Fruit fly (Drosophila melanogaster) whole organism, embryonic: Measurements from ENCODE around the gene CG42536.

Experiments used
- Adf1 ChIP-seq: fragments of 200-800 bp; sonication (Bioruptor generic); IDR thresholded peaks from 2 replicates; pipeline ENCODE4 v1.3.6; 2022; ENCODE audit warnings: missing biosample characterization, missing genetic modification characterization
- CG10147 ChIP-seq: fragments of 200-800 bp; sonication (Bioruptor generic); optimal IDR thresholded peaks from 2 replicates; lab custom pipeline; 2019; ENCODE audit warnings: missing biosample characterization, mild to moderate bottlenecking, missing genetic modification characterization, moderate library complexity
- CG11504 ChIP-seq: fragments of 200-800 bp; sonication (Bioruptor generic); optimal IDR thresholded peaks from 3 replicates; lab custom pipeline; 2019; ENCODE audit warnings: missing biosample characterization, mild to moderate bottlenecking, missing genetic modification characterization, moderate library complexity
- CG12299 ChIP-seq: fragments of 200-800 bp; sonication (Bioruptor generic); optimal IDR thresholded peaks from 2 replicates; lab custom pipeline; 2018; ENCODE audit warnings: missing biosample characterization, mild to moderate bottlenecking, missing genetic modification characterization
- CG13296 ChIP-seq: fragments of 200-800 bp; sonication (Bioruptor generic); optimal IDR thresholded peaks from 3 replicates; lab custom pipeline; 2018; ENCODE audit warnings: missing biosample characterization, mild to moderate bottlenecking, missing genetic modification characterization
- CG13894 ChIP-seq: fragments of 200-800 bp; sonication (Bioruptor generic); optimal IDR thresholded peaks from 3 replicates; lab custom pipeline; 2018; ENCODE audit warnings: missing biosample characterization, mild to moderate bottlenecking, missing genetic modification characterization, moderate library complexity
- CG14860 ChIP-seq: fragments of 200-800 bp; sonication (Bioruptor generic); IDR thresholded peaks from 3 replicates; pipeline ENCODE4 v1.3.6; 2022; ENCODE audit warnings: missing biosample characterization, missing genetic modification characterization; ENCODE audit not compliant: partially characterized antibody
- CG15269 ChIP-seq: fragments of 200-800 bp; sonication (Bioruptor generic); optimal IDR thresholded peaks from 2 replicates; lab custom pipeline; 2018; ENCODE audit warnings: missing biosample characterization, mild to moderate bottlenecking, missing genetic modification characterization, moderate library complexity
- CG17802 ChIP-seq: fragments of 200-800 bp; sonication (Bioruptor generic); optimal IDR thresholded peaks from 2 replicates; lab custom pipeline; 2018; ENCODE audit warnings: missing biosample characterization, mild to moderate bottlenecking, missing genetic modification characterization, moderate library complexity
- CG17912 ChIP-seq: fragments of 200-800 bp; sonication (Bioruptor generic); optimal IDR thresholded peaks from 2 replicates; lab custom pipeline; 2018; ENCODE audit warnings: missing biosample characterization, mild to moderate bottlenecking, missing genetic modification characterization
- CG1792 ChIP-seq: fragments of 200-800 bp; sonication (Bioruptor generic); optimal IDR thresholded peaks from 2 replicates; lab custom pipeline; 2016; ENCODE audit warnings: missing biosample characterization, missing genetic modification characterization
- CG18599 ChIP-seq: fragments of 200-800 bp; sonication (Bioruptor generic); optimal IDR thresholded peaks from 3 replicates; lab custom pipeline; 2017; ENCODE audit warnings: missing biosample characterization, missing genetic modification characterization, mild to moderate bottlenecking, moderate library complexity, missing genetic modification reagents
- CG2120 ChIP-seq: fragments of 200-800 bp; sonication (Bioruptor generic); optimal IDR thresholded peaks from 3 replicates; lab custom pipeline; 2016; ENCODE audit warnings: missing biosample characterization, missing genetic modification characterization
- CG3281 ChIP-seq: fragments of 200-800 bp; sonication (Bioruptor generic); optimal IDR thresholded peaks from 3 replicates; lab custom pipeline; 2017; ENCODE audit warnings: missing biosample characterization, mild to moderate bottlenecking, missing genetic modification characterization
- CG3847 ChIP-seq: fragments of 200-800 bp; sonication (Bioruptor generic); IDR thresholded peaks from 2 replicates; pipeline ENCODE4 v1.3.6; 2022; ENCODE audit warnings: missing biosample characterization, missing genetic modification characterization
- Fer1 ChIP-seq: fragments of 200-800 bp; sonication (Bioruptor generic); optimal IDR thresholded peaks from 2 replicates; lab custom pipeline; 2017; ENCODE audit warnings: missing biosample characterization, mild to moderate bottlenecking, missing genetic modification characterization
- Fer3 ChIP-seq: fragments of 200-800 bp; sonication (Bioruptor generic); optimal IDR thresholded peaks from 2 replicates; lab custom pipeline; 2018; ENCODE audit warnings: missing biosample characterization, mild to moderate bottlenecking, missing genetic modification characterization, moderate library complexity
- H2.0 ChIP-seq: fragments of 200-800 bp; sonication (Bioruptor generic); IDR thresholded peaks from 2 replicates; pipeline ENCODE4 v1.3.6; 2022; ENCODE audit warnings: missing biosample characterization, missing genetic modification characterization
- HLH3B ChIP-seq: fragments of 200-800 bp; sonication (Bioruptor generic); IDR thresholded peaks from 2 replicates; pipeline ENCODE4 v1.3.6; 2022; ENCODE audit warnings: missing biosample characterization, missing genetic modification characterization
- HLH54F ChIP-seq: fragments of 200-800 bp; sonication (Bioruptor generic); optimal IDR thresholded peaks from 3 replicates; lab custom pipeline; 2016; ENCODE audit warnings: missing biosample characterization, missing genetic modification characterization
- Hand ChIP-seq: fragments of 200-800 bp; sonication (Bioruptor generic); optimal IDR thresholded peaks from 2 replicates; lab custom pipeline; 2017; ENCODE audit warnings: mild to moderate bottlenecking, missing biosample characterization, missing genetic modification reagents, missing genetic modification characterization
- Hmr ChIP-seq: fragments of 200-800 bp; sonication (Bioruptor generic); optimal IDR thresholded peaks from 3 replicates; lab custom pipeline; 2017; ENCODE audit warnings: mild to moderate bottlenecking, missing biosample characterization, missing genetic modification reagents, missing genetic modification characterization
- Med ChIP-seq: fragments of 200-800 bp; sonication (Bioruptor generic); peaks from one replicate; lab custom pipeline; 2016; ENCODE audit warnings: missing biosample characterization, missing genetic modification characterization, mild to moderate bottlenecking, inconsistent platforms, moderate library complexity
- Rx ChIP-seq: fragments of 200-800 bp; sonication (Bioruptor generic); IDR thresholded peaks from 2 replicates; pipeline ENCODE4 v1.3.6; 2022; ENCODE audit warnings: missing biosample characterization, missing genetic modification characterization
- chif ChIP-seq, 2 experiments: fragments of 200-800 bp; sonication (Bioruptor generic); optimal IDR thresholded peaks; 3 replicates each; lab custom pipeline; 2016; ENCODE audit warnings: missing biosample characterization in 2 of 2, missing genetic modification characterization in 2 of 2
- ci ChIP-seq: fragments of 200-800 bp; sonication (Bioruptor generic); IDR thresholded peaks from 3 replicates; pipeline ENCODE4 v1.3.6; 2022; ENCODE audit warnings: missing biosample characterization, missing genetic modification characterization
- cwo ChIP-seq: fragments of 200-800 bp; sonication (Bioruptor generic); optimal IDR thresholded peaks from 3 replicates; lab custom pipeline; 2017; ENCODE audit warnings: missing biosample characterization, missing genetic modification characterization, mild to moderate bottlenecking, moderate library complexity, missing genetic modification reagents
- dmrt99B ChIP-seq: fragments of 200-800 bp; sonication (Bioruptor generic); optimal IDR thresholded peaks from 2 replicates; lab custom pipeline; 2018; ENCODE audit warnings: missing biosample characterization, mild to moderate bottlenecking, missing genetic modification characterization, moderate library complexity
- eyg ChIP-seq: fragments of 200-800 bp; sonication (Bioruptor generic); optimal IDR thresholded peaks from 3 replicates; lab custom pipeline; 2016; ENCODE audit warnings: missing biosample characterization, missing genetic modification characterization
- gem ChIP-seq: fragments of 200-800 bp; sonication (Bioruptor generic); optimal IDR thresholded peaks from 2 replicates; lab custom pipeline; 2019; ENCODE audit warnings: missing biosample characterization, mild to moderate bottlenecking, missing genetic modification characterization, moderate library complexity
- grau ChIP-seq: fragments of 200-800 bp; optimal IDR thresholded peaks from 3 replicates; lab custom pipeline; 2019; ENCODE audit warnings: missing biosample characterization, mild to moderate bottlenecking, missing genetic modification characterization, moderate library complexity
- gsb-n ChIP-seq: fragments of 200-800 bp; sonication (Bioruptor generic); optimal IDR thresholded peaks from 3 replicates; lab custom pipeline; 2018; ENCODE audit warnings: missing biosample characterization, mild to moderate bottlenecking, missing genetic modification characterization
- gt ChIP-seq: fragments of 200-800 bp; sonication (Bioruptor generic); IDR thresholded peaks from 2 replicates; pipeline ENCODE4 v1.3.6; 2022; ENCODE audit warnings: missing biosample characterization, missing genetic modification characterization
- h ChIP-seq: fragments of >200 bp; optimal IDR thresholded peaks from 2 replicates; lab custom pipeline; 2017
- hkb ChIP-seq, 2 experiments: fragments of 200-800 bp in 1 of 2; fragments of >200 bp in 1 of 2; sonication (Bioruptor generic) in 1 of 2; IDR thresholded peaks in 1 of 2; optimal IDR thresholded peaks in 1 of 2; 2 replicates each; pipeline versions ENCODE4 v1.3.6 to Lab custom; 2017 to 2022; ENCODE audit warnings: missing biosample characterization in 1 of 2, missing genetic modification characterization in 1 of 2
- ind ChIP-seq: fragments of 200-800 bp; sonication (Bioruptor generic); optimal IDR thresholded peaks from 3 replicates; lab custom pipeline; 2016; ENCODE audit warnings: missing biosample characterization, missing genetic modification characterization
- inv ChIP-seq: fragments of 200-800 bp; sonication (Bioruptor generic); IDR thresholded peaks from 2 replicates; pipeline ENCODE4 v1.3.6; 2022; ENCODE audit warnings: missing biosample characterization, missing genetic modification characterization; ENCODE audit not compliant: partially characterized antibody
- jigr1 ChIP-seq: fragments of 200-800 bp; sonication (Bioruptor generic); IDR thresholded peaks from 3 replicates; pipeline ENCODE4 v1.3.6; 2022; ENCODE audit warnings: missing biosample characterization, missing genetic modification characterization
- lab ChIP-seq: fragments of 200-800 bp; sonication (Bioruptor generic); optimal IDR thresholded peaks from 3 replicates; lab custom pipeline; 2017; ENCODE audit warnings: missing biosample characterization, missing genetic modification characterization, mild to moderate bottlenecking, moderate library complexity, missing genetic modification reagents
- prd ChIP-seq, 3 experiments: fragments of >200 bp in 2 of 3; fragments of 200-800 bp in 1 of 3; sonication (Bioruptor generic) in 1 of 3; optimal IDR thresholded peaks in 2 of 3; IDR thresholded peaks in 1 of 3; 2 replicates in 2 of 3; 3 replicates in 1 of 3; pipeline versions ENCODE4 v1.3.6 to Lab custom; 2017 to 2022; ENCODE audit warnings: missing biosample characterization in 1 of 3, missing genetic modification characterization in 1 of 3
- salm ChIP-seq: fragments of 200-800 bp; sonication (Bioruptor generic); optimal IDR thresholded peaks from 2 replicates; lab custom pipeline; 2018; ENCODE audit warnings: missing biosample characterization, mild to moderate bottlenecking, missing genetic modification characterization
- sens ChIP-seq: fragments of 200-800 bp; sonication (Bioruptor generic); peaks from one replicate; lab custom pipeline; 2016; ENCODE audit warnings: missing biosample characterization, missing genetic modification characterization
- sima ChIP-seq: fragments of 200-800 bp; sonication (Bioruptor generic); optimal IDR thresholded peaks from 2 replicates; lab custom pipeline; 2016; ENCODE audit warnings: missing biosample characterization, missing genetic modification characterization
- sna ChIP-seq: fragments of 200-800 bp; sonication (Bioruptor generic); IDR thresholded peaks from 2 replicates; pipeline ENCODE4 v1.3.6; 2022; ENCODE audit warnings: missing biosample characterization, missing genetic modification characterization; ENCODE audit not compliant: partially characterized antibody
- sr ChIP-seq: fragments of 200-800 bp; sonication (Bioruptor generic); IDR thresholded peaks from 3 replicates; pipeline ENCODE4 v1.3.6; 2022; ENCODE audit warnings: missing biosample characterization, missing genetic modification characterization
- tap ChIP-seq: fragments of 200-800 bp; optimal IDR thresholded peaks from 3 replicates; lab custom pipeline; 2019; ENCODE audit warnings: missing biosample characterization, mild to moderate bottlenecking, missing genetic modification characterization, moderate library complexity
- twi ChIP-seq: fragments of 200-800 bp; optimal IDR thresholded peaks from 2 replicates; lab custom pipeline; 2019; ENCODE audit warnings: missing biosample characterization, mild to moderate bottlenecking, missing genetic modification characterization, moderate library complexity

CG42536 gene

dm6 chr3L:10625499-10625898 lies 4.4 kb downstream of the CG42536 start, which contains the start of gene CG43127:
Gene CG43127 (minus strand): TSS chr3L:10625599.
- TF ChIP-seq hkb (optimal IDR thresholded peaks at IDR 0.05; lab: Kevin White, UChicago) (no peak), hkb (GFP tag; IDR thresholded peaks at IDR 0.05; lab: Robert Waterston, UW) (no peak), gt (GFP tag; lab: Robert Waterston, UW) (no peak), h (lab: Kevin White, UChicago) (no peak), salm (tag; lab: Kevin White, UChicago) (no peak), CG11504 (tag; lab: Kevin White, UChicago) (no peak), ind (GFP tag; lab: Kevin White, UChicago) (no peak), chif (GFP tag; optimal IDR thresholded peaks at IDR 0.05; lab: Kevin White, UChicago) (no peak), sr (GFP tag; lab: Robert Waterston, UW) (no peak), CG3281 (no peak), HLH3B (no peak), tap (tag; lab: Kevin White, UChicago) (no peak)

- TF ChIP-seq CG17802 (tag; lab: Kevin White, UChicago) (no peak), gsb-n (tag; lab: Kevin White, UChicago) (no peak), CG17912 (GFP tag; lab: Kevin White, UChicago) (no peak), CG14860 (GFP tag; lab: Robert Waterston, UW) (no peak)
- TF ChIP-seq, all 482 proteins: peak for 0
These were observed 6.4 kb downstream of the CG42536 start, which contains the start of gene CG42521 for dm6 chr3L:10623476-10623875. Gene CG42521 (minus strand): TSS chr3L:10623576.

- peak; percentile 13 for TF ChIP-seq Hand (GFP tag; lab: Kevin White, UChicago)
- peak; percentile 32 for TF ChIP-seq CG13296 (GFP tag; lab: Kevin White, UChicago)
- TF ChIP-seq Fer1 (GFP tag; lab: Kevin White, UChicago), result peak; percentile 42
- no peak for TF ChIP-seq ci
- no peak for TF ChIP-seq Adf1
- TF ChIP-seq dmrt99B, result peak; percentile 15
- TF ChIP-seq lab (GFP tag; lab: Kevin White, UChicago), result peak; percentile 39
- TF ChIP-seq Hmr, result peak; percentile 37
- no peak for TF ChIP-seq sna
- no peak for TF ChIP-seq CG12299 (tag; lab: Kevin White, UChicago)
- TF ChIP-seq CG1792, result no peak
- TF ChIP-seq jigr1 (GFP tag; lab: Robert Waterston, UW), result no peak
- peak; percentile 20 for TF ChIP-seq grau (tag; lab: Kevin White, UChicago)
- no peak for TF ChIP-seq inv (GFP tag; lab: Robert Waterston, UW)
- TF ChIP-seq Rx, result no peak
- TF ChIP-seq CG13894 (tag; lab: Kevin White, UChicago), result peak; percentile 14
- peak; percentile 47 for TF ChIP-seq Med (GFP tag; lab: Kevin White, UChicago)
- no peak for TF ChIP-seq sima (GFP tag; lab: Kevin White, UChicago)
- no peak for TF ChIP-seq CG3847 (GFP tag; lab: Robert Waterston, UW)
- peak; percentile 34 for TF ChIP-seq cwo
- peak; percentile 8 for TF ChIP-seq CG2120 (GFP tag; lab: Kevin White, UChicago)
- TF ChIP-seq CG18599, result peak; percentile 72
- no peak for TF ChIP-seq H2.0 (GFP tag; lab: Robert Waterston, UW)
- peak; percentile 47 for TF ChIP-seq CG10147 (GFP tag; lab: Kevin White, UChicago)
- TF ChIP-seq sens (GFP tag; lab: Kevin White, UChicago), result peak; percentile 11
- TF ChIP-seq twi (tag; lab: Kevin White, UChicago), result no peak
- TF ChIP-seq HLH54F, result no peak
- TF ChIP-seq prd (optimal IDR thresholded peaks at IDR 0.05; lab: Kevin White, UChicago), result no peak
- no peak for TF ChIP-seq prd (GFP tag; IDR thresholded peaks at IDR 0.05; lab: Robert Waterston, UW)
- TF ChIP-seq CG3281, result peak; percentile 2
- no peak for TF ChIP-seq eyg (GFP tag; lab: Kevin White, UChicago)
- TF ChIP-seq CG15269 (tag; lab: Kevin White, UChicago), result peak; percentile 19
- peak; percentile 25 for TF ChIP-seq gem (tag; lab: Kevin White, UChicago)
- peak; percentile 2 for TF ChIP-seq Fer3 (tag; lab: Kevin White, UChicago)
These were observed 30.4 kb downstream of the CG42536 start for dm6 chr3L:10599512-10599911.
